Worm (Caenorhabditis elegans) whole organism, midembryonic: Measurements from ENCODE around the gene puf-9.

Source experiments
- T22C8.4 ChIP-seq: fragments of 200-800 bp; sonication (Bioruptor generic); IDR thresholded peaks from 2 replicates; pipeline ENCODE4 v1.3.6; 2022; ENCODE audit warnings: missing genetic modification characterization, missing compliant biosample characterization
- flt-1 ChIP-seq: fragments of 200-800 bp; sonication (Bioruptor generic); IDR thresholded peaks from 2 replicates; pipeline ENCODE4 v1.3.6; 2022; ENCODE audit warnings: missing genetic modification characterization, missing compliant biosample characterization
- klf-2 ChIP-seq: fragments of 200-800 bp; sonication (Bioruptor generic); conservative IDR thresholded peaks from 2 replicates; pipeline ENCODE4 v1.3.6; 2022; ENCODE audit warnings: missing genetic modification reagents, missing genetic modification characterization, missing compliant biosample characterization
- med-1 ChIP-seq: sonication (generic microtip); optimal IDR thresholded peaks from 2 replicates; lab custom pipeline; 2017; ENCODE audit warnings: missing genetic modification characterization, mild to moderate bottlenecking, missing compliant biosample characterization, antibody characterized with exemption, missing genetic modification reagents; ENCODE audit not compliant: insufficient read depth
- tab-1 ChIP-seq: fragments of 200-800 bp; sonication (Bioruptor generic); IDR thresholded peaks from 2 replicates; pipeline ENCODE4 v1.3.6; 2022; ENCODE audit warnings: missing genetic modification characterization, missing compliant biosample characterization
- ztf-23 ChIP-seq: fragments of 200-800 bp; sonication (Bioruptor generic); IDR thresholded peaks from 2 replicates; pipeline ENCODE4 v1.3.6; 2022; ENCODE audit warnings: missing genetic modification reagents, missing genetic modification characterization, missing compliant biosample characterization
- ztf-29 ChIP-seq: fragments of 200-800 bp; sonication (Bioruptor generic); IDR thresholded peaks from 2 replicates; pipeline ENCODE4 v1.3.6; 2022; ENCODE audit warnings: missing genetic modification reagents, missing genetic modification characterization, missing compliant biosample characterization

DNA sequence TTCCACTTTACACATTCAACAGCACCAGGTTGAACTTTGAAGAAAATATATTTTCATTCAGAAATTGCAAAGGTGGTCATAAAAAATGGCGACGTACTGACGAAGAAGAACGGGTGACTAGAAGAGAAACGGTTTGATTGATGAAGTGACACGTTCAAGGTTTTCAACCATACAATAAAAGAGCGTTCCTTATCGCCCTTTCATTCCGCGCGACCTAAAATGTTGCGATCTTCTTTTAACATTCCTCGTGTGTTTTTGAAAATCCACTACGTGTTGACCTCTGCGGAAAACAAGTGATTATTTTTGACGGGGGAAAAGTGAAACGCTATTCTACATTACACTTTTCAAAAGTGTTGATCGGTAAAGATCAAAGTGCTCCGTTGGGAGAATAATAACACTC is 13.3 kb upstream of the puf-9 start:
- TF ChIP-seq ztf-29 (GFP tag; lab: Robert Waterston, UW) (no peak), med-1 (GFP tag; lab: Kevin White, UChicago) (no peak), T22C8.4 (GFP tag; lab: Robert Waterston, UW) (no peak), tab-1 (no peak), flt-1 (GFP tag; lab: Robert Waterston, UW) (no peak), ztf-23 (no peak), klf-2 (GFP tag; lab: Robert Waterston, UW) (no peak)
